Worm (Caenorhabditis elegans) whole organism, L2 larva: ENCODE results near the gene F54E2.2.

ENCODE experiments used
- C34F6.9 ChIP-seq: fragments of 150-350 bp; optimal IDR thresholded peaks from 2 replicates; lab custom pipeline; 2014; ENCODE audit warnings: missing biosample characterization, missing genetic modification characterization
- R02D3.7 ChIP-seq: fragments of 150-350 bp; optimal IDR thresholded peaks from 2 replicates; lab custom pipeline; 2014; ENCODE audit warnings: missing biosample characterization, missing genetic modification characterization
- Y55F3AM.14 ChIP-seq: fragments of 200-800 bp; sonication (Bioruptor generic); optimal IDR thresholded peaks from 2 replicates; lab custom pipeline; 2018; ENCODE audit warnings: mild to moderate bottlenecking, missing genetic modification characterization, missing compliant biosample characterization
- alr-1 ChIP-seq: fragments of 150-350 bp; optimal IDR thresholded peaks from 2 replicates; lab custom pipeline; 2014; ENCODE audit warnings: missing biosample characterization, missing genetic modification characterization
- aly-2 ChIP-seq: fragments of 150-350 bp; optimal IDR thresholded peaks from 2 replicates; lab custom pipeline; 2014; ENCODE audit warnings: missing biosample characterization, missing genetic modification characterization
- ama-1 ChIP-seq: fragments of 150-350 bp; optimal IDR thresholded peaks from 2 replicates; lab custom pipeline; 2018; ENCODE audit warnings: inconsistent platforms
- blmp-1 ChIP-seq: sonication (generic microtip); optimal IDR thresholded peaks from 2 replicates; lab custom pipeline; 2017; ENCODE audit warnings: missing genetic modification characterization, mild to moderate bottlenecking, missing compliant biosample characterization, antibody characterized with exemption, moderate library complexity; ENCODE audit not compliant: insufficient read depth
- ceh-16 ChIP-seq: fragments of 150-350 bp; optimal IDR thresholded peaks from 2 replicates; lab custom pipeline; 2014; ENCODE audit warnings: missing biosample characterization, missing genetic modification characterization
- ceh-82 ChIP-seq: fragments of 150-350 bp; optimal IDR thresholded peaks from 2 replicates; lab custom pipeline; 2014; ENCODE audit warnings: missing biosample characterization, missing genetic modification characterization
- crh-2 ChIP-seq: sonication (generic microtip); optimal IDR thresholded peaks from 2 replicates; lab custom pipeline; 2017; ENCODE audit warnings: missing biosample characterization, missing genetic modification characterization
- dmd-4 ChIP-seq: sonication (generic microtip); optimal IDR thresholded peaks from 2 replicates; lab custom pipeline; 2017; ENCODE audit warnings: missing biosample characterization, missing genetic modification characterization
- fos-1 ChIP-seq: fragments of 150-350 bp; optimal IDR thresholded peaks from 2 replicates; lab custom pipeline; 2014; ENCODE audit warnings: missing biosample characterization, missing genetic modification characterization
- lin-13 ChIP-seq: fragments of 150-350 bp; optimal IDR thresholded peaks from 2 replicates; lab custom pipeline; 2014; ENCODE audit warnings: missing biosample characterization, missing genetic modification reagents, missing genetic modification characterization
- lin-39 ChIP-seq: fragments of 150-350 bp; optimal IDR thresholded peaks from 2 replicates; lab custom pipeline; 2014; ENCODE audit warnings: missing biosample characterization, missing genetic modification reagents, missing genetic modification characterization
- lsy-2 ChIP-seq, 2 experiments: fragments of 150-350 bp in 1 of 2; sonication (generic microtip) in 1 of 2; optimal IDR thresholded peaks; 2 replicates each; lab custom pipeline; 2014 to 2017; ENCODE audit warnings: missing biosample characterization in 2 of 2, missing genetic modification characterization in 2 of 2
- mbf-1 ChIP-seq: sonication (generic microtip); optimal IDR thresholded peaks from 2 replicates; lab custom pipeline; 2017; ENCODE audit warnings: missing biosample characterization, missing genetic modification characterization
- nhr-10 ChIP-seq: sonication (generic microtip); optimal IDR thresholded peaks from 2 replicates; lab custom pipeline; 2017; ENCODE audit warnings: missing biosample characterization, missing genetic modification characterization
- nhr-11 ChIP-seq: fragments of 150-350 bp; optimal IDR thresholded peaks from 2 replicates; lab custom pipeline; 2014; ENCODE audit warnings: missing biosample characterization, missing genetic modification characterization
- nhr-12 ChIP-seq: fragments of 150-350 bp; optimal IDR thresholded peaks from 2 replicates; lab custom pipeline; 2014; ENCODE audit warnings: missing biosample characterization, missing genetic modification characterization
- nhr-21 ChIP-seq: fragments of 150-350 bp; optimal IDR thresholded peaks from 2 replicates; lab custom pipeline; 2014; ENCODE audit warnings: missing biosample characterization, missing genetic modification characterization
- nhr-23 ChIP-seq: fragments of 150-350 bp; optimal IDR thresholded peaks from 2 replicates; lab custom pipeline; 2014; ENCODE audit warnings: missing biosample characterization, missing genetic modification reagents, missing genetic modification characterization
- nhr-25 ChIP-seq: fragments of 150-350 bp; sonication (generic microtip); optimal IDR thresholded peaks from 3 replicates; lab custom pipeline; 2014; ENCODE audit warnings: missing biosample characterization, missing genetic modification characterization
- peb-1 ChIP-seq: fragments of 150-350 bp; optimal IDR thresholded peaks from 2 replicates; lab custom pipeline; 2014; ENCODE audit warnings: missing biosample characterization, missing genetic modification characterization
- skn-1 ChIP-seq: sonication (generic microtip); optimal IDR thresholded peaks from 2 replicates; lab custom pipeline; 2017; ENCODE audit warnings: missing biosample characterization, missing genetic modification characterization
- sma-3 ChIP-seq: sonication (generic microtip); optimal IDR thresholded peaks from 2 replicates; lab custom pipeline; 2016; ENCODE audit warnings: missing genetic modification reagents, missing genetic modification characterization, missing compliant biosample characterization
- sma-9 ChIP-seq, 2 experiments: fragments of 150-350 bp in 1 of 2; sonication (generic microtip) in 1 of 2; optimal IDR thresholded peaks; 2 replicates each; lab custom pipeline; 2014 to 2016; ENCODE audit warnings: missing genetic modification characterization in 2 of 2, mild to moderate bottlenecking in 1 of 2, missing biosample characterization in 1 of 2, missing compliant biosample characterization in 1 of 2, missing genetic modification reagents in 1 of 2, moderate library complexity in 1 of 2
- snpc-4 ChIP-seq: fragments of 150-350 bp; optimal IDR thresholded peaks from 2 replicates; lab custom pipeline; 2014; ENCODE audit warnings: missing biosample characterization, missing genetic modification characterization
- unc-39 ChIP-seq: fragments of 150-350 bp; optimal IDR thresholded peaks from 2 replicates; lab custom pipeline; 2014; ENCODE audit warnings: missing biosample characterization, missing genetic modification characterization
- unc-55 ChIP-seq: fragments of 150-350 bp; sonication (generic microtip); optimal IDR thresholded peaks from 3 replicates; lab custom pipeline; 2014; ENCODE audit warnings: missing biosample characterization, missing genetic modification reagents, missing genetic modification characterization
- unc-62 ChIP-seq: fragments of 150-350 bp; optimal IDR thresholded peaks from 2 replicates; lab custom pipeline; 2014; ENCODE audit warnings: missing biosample characterization, missing genetic modification reagents, missing genetic modification characterization
- zag-1 ChIP-seq: fragments of 150-350 bp; optimal IDR thresholded peaks from 2 replicates; lab custom pipeline; 2014; ENCODE audit warnings: missing biosample characterization, missing genetic modification characterization
- ztf-1 ChIP-seq: fragments of 200-800 bp; sonication (Bioruptor generic); conservative IDR thresholded peaks from 2 replicates; pipeline ENCODE4 v1.3.6; 2022; ENCODE audit warnings: missing genetic modification characterization, missing compliant biosample characterization
- ztf-11 ChIP-seq: sonication (generic microtip); optimal IDR thresholded peaks from 2 replicates; lab custom pipeline; 2017; ENCODE audit warnings: missing biosample characterization, missing genetic modification characterization
- ztf-4 ChIP-seq: fragments of 150-350 bp; optimal IDR thresholded peaks from 2 replicates; lab custom pipeline; 2014; ENCODE audit warnings: missing biosample characterization, missing genetic modification characterization

The F54E2.2 gene

DNA sequence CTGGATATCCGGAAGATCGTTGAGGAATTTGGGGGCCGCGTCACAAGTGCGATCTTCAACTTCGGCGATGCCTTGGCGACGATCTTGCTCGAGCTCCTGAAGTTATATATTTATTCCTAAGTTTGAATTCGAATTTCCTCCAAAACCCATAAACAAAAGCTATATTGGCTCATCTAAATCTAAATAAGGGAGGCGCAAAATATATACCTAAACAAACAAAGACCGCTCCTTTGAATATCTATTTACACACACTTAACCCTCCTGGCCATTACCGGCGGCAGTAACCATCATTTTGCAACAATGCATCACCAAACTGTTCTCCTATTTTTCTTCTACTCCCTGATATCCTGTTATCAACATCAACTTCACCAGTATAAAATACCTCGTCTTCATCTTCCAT is at the start of gene F54E2.2:
TSS of gene F54E2.2 (plus strand) at position 301 of the 400 bp plus-strand sequence.
- TF ChIP-seq skn-1 (tag; lab: Kevin White, UChicago) (no peak), nhr-21 (tag; lab: Kevin White, UChicago) (no peak), nhr-10 (no peak), fos-1 (tag; lab: Kevin White, UChicago) (no peak), nhr-12 (no peak), nhr-25 (tag; lab: Kevin White, UChicago) (no peak), nhr-23 (tag; lab: Kevin White, UChicago) (no peak)

DNA sequence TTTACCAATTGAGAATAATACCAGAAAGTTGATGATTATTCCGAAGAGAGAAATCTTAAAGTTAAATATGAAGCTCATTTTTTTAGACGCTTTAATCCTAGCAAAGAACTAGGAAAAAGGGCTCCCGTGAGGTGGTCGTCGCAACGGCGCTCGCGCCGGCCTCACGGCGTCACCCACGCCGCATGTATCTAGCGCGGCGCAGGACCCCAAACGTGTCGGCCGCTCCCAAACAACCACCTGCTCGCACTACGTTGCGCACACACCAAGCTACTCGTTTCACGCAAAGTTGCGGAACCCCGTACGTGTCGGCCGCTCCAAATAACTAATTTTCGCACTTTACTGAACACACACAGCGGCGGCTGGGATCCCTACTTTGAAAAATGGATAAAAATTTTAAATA is 49.7 kb upstream of the F54E2.2 start:
- TF ChIP-seq ceh-82 (tag; lab: Kevin White, UChicago) (no peak), blmp-1 (tag; lab: Kevin White, UChicago) (no peak), mbf-1 (no peak), R02D3.7 (tag; lab: Kevin White, UChicago) (no peak), nhr-21 (tag; lab: Kevin White, UChicago) (no peak), ztf-4 (tag; lab: Kevin White, UChicago) (no peak), ztf-1 (no peak), unc-39 (no peak), ztf-11 (tag; lab: Kevin White, UChicago) (no peak), nhr-11 (tag; lab: Kevin White, UChicago) (no peak), crh-2 (tag; lab: Kevin White, UChicago) (no peak), lin-13 (GFP tag; lab: Kevin White, UChicago) (no peak), nhr-25 (tag; lab: Kevin White, UChicago) (no peak), sma-3 (GFP tag; lab: Kevin White, UChicago) (no peak)

DNA sequence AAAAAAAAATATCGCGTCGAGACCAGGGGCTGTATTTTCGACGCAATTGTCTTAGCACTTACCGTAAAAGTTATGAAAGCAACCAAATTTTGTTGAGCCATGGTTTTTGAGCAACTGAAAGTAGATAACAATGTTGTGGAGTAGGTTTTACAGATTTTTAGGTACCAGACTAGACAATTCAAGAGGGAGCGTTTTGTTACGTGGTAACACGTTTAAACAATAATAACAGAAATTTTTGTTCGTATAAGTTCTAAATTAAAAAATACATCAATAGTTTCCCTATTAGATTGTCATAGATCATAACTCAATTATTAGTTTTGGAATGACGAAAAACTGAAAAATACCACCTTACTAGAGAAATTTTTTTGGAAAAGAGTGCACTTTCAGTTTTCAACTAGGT is 46.1 kb upstream of the F54E2.2 start, which contains the start of gene srx-24:
TSS of gene srx-24 (minus strand) at position 101 of the 400 bp plus-strand sequence.
- no peak for TF ChIP-seq nhr-23 (tag; lab: Kevin White, UChicago)
- no peak for TF ChIP-seq peb-1 (tag; lab: Kevin White, UChicago)
- TF ChIP-seq nhr-21 (tag; lab: Kevin White, UChicago): no peak
- no peak for TF ChIP-seq blmp-1 (tag; lab: Kevin White, UChicago)
- TF ChIP-seq aly-2 (tag; lab: Kevin White, UChicago): no peak
- no peak for TF ChIP-seq sma-9 (GFP tag; optimal IDR thresholded peaks at IDR 0.05; lab: Kevin White, UChicago)
- TF ChIP-seq sma-9 (tag; optimal IDR thresholded peaks at IDR 0.05; lab: Kevin White, UChicago): no peak
- no peak for TF ChIP-seq C34F6.9
- TF ChIP-seq snpc-4 (tag; lab: Kevin White, UChicago): no peak
- no peak for TF ChIP-seq skn-1 (tag; lab: Kevin White, UChicago)
- TF ChIP-seq ztf-11 (tag; lab: Kevin White, UChicago): no peak
- TF ChIP-seq mbf-1: no peak
- no peak for TF ChIP-seq unc-62 (GFP tag; lab: Kevin White, UChicago)
- no peak for TF ChIP-seq nhr-25 (tag; lab: Kevin White, UChicago)
- TF ChIP-seq Y55F3AM.14 (GFP tag; lab: Kevin White, UChicago): no peak
- no peak for TF ChIP-seq zag-1
- no peak for TF ChIP-seq alr-1
- TF ChIP-seq unc-55 (GFP tag; lab: Kevin White, UChicago): no peak
- no peak for TF ChIP-seq lsy-2 (tag; optimal IDR thresholded peaks at IDR 0.05; lab: Kevin White, UChicago)

DNA sequence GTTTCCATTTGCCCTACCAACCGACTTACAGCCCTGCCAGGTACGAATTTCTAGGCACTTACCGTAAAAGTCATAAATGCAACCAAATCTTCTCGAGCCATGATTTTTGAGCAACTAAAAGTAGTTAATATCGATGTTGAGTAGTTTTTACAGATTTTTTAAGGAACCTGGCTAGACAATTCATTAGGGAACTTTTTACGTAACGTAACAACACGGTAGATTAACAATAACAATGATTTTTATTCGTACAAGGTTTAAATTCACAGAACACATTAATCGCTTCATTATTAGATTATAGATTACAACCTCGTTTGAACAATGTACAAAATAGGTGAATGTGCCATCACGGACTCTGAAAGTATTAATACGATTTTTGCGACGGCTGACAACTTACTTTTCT is 43.1 kb upstream of the F54E2.2 start, which contains the start of gene srx-26:
TSS of gene srx-26 (minus strand) at position 101 of the 400 bp plus-strand sequence.
- TF ChIP-seq ama-1 (lab: Kevin White, UChicago) (no peak), sma-3 (GFP tag; lab: Kevin White, UChicago) (no peak), dmd-4 (no peak), ceh-16 (no peak), ztf-11 (tag; lab: Kevin White, UChicago) (no peak), crh-2 (tag; lab: Kevin White, UChicago) (no peak), lin-39 (tag; lab: Kevin White, UChicago) (no peak), ztf-1 (no peak), nhr-11 (tag; lab: Kevin White, UChicago) (no peak), mbf-1 (no peak)
